Worm (Caenorhabditis elegans) whole organism, L1 larva: ENCODE measurements around the gene F19F10.14.

Experiments used
- elt-2 ChIP-seq: sonication (generic microtip); optimal IDR thresholded peaks from 2 replicates; lab custom pipeline; 2016; ENCODE audit warnings: missing genetic modification characterization, mild to moderate bottlenecking, inconsistent platforms, missing compliant biosample characterization, missing genetic modification reagents
- elt-3 ChIP-seq, 6 experiments: fragments of 150-350 bp in 1 of 6; sonication (generic microtip); optimal IDR thresholded peaks; 2 replicates each; lab custom pipeline; 2017 to 2018; ENCODE audit warnings: missing biosample characterization in 6 of 6, missing genetic modification characterization in 6 of 6, inconsistent platforms in 1 of 6
- fos-1 ChIP-seq: fragments of 150-350 bp; optimal IDR thresholded peaks from 2 replicates; lab custom pipeline; 2014; ENCODE audit warnings: missing biosample characterization, missing genetic modification characterization
- jun-1 ChIP-seq: fragments of 150-350 bp; optimal IDR thresholded peaks from 2 replicates; lab custom pipeline; 2014; ENCODE audit warnings: missing biosample characterization, missing genetic modification reagents, missing genetic modification characterization
- lin-14 ChIP-seq: fragments of 200-800 bp; sonication (Bioruptor generic); optimal IDR thresholded peaks from 2 replicates; lab custom pipeline; 2018; ENCODE audit warnings: mild to moderate bottlenecking, missing genetic modification characterization, moderate library complexity, missing compliant biosample characterization
- lir-3 ChIP-seq: sonication (generic microtip); optimal IDR thresholded peaks from 2 replicates; lab custom pipeline; 2016; ENCODE audit warnings: mild to moderate bottlenecking, missing genetic modification characterization, moderate library complexity, missing compliant biosample characterization; ENCODE audit not compliant: poor library complexity
- mef-2 ChIP-seq: fragments of 150-350 bp; optimal IDR thresholded peaks from 2 replicates; lab custom pipeline; 2014; ENCODE audit warnings: missing biosample characterization, missing genetic modification characterization
- nhr-12 ChIP-seq: sonication (generic microtip); optimal IDR thresholded peaks from 2 replicates; lab custom pipeline; 2017; ENCODE audit warnings: missing biosample characterization, missing genetic modification characterization
- nhr-76 ChIP-seq: sonication (generic microtip); optimal IDR thresholded peaks from 2 replicates; lab custom pipeline; 2017; ENCODE audit warnings: missing biosample characterization, missing genetic modification characterization
- nhr-77 ChIP-seq: fragments of 150-350 bp; optimal IDR thresholded peaks from 2 replicates; lab custom pipeline; 2014; ENCODE audit warnings: missing biosample characterization, missing genetic modification characterization
- skn-1 ChIP-seq: fragments of 150-350 bp; optimal IDR thresholded peaks from 2 replicates; lab custom pipeline; 2014; ENCODE audit warnings: missing biosample characterization, missing genetic modification characterization
- snpc-4 ChIP-seq: fragments of 150-350 bp; optimal IDR thresholded peaks from 2 replicates; lab custom pipeline; 2014; ENCODE audit warnings: missing biosample characterization, missing genetic modification characterization
- unc-130 ChIP-seq: fragments of 150-350 bp; optimal IDR thresholded peaks from 2 replicates; lab custom pipeline; 2017; ENCODE audit warnings: missing biosample characterization, missing genetic modification characterization, inconsistent platforms
- ztf-11 ChIP-seq, 2 experiments: sonication (generic microtip); optimal IDR thresholded peaks; 2 replicates each; lab custom pipeline; 2016 to 2017; ENCODE audit warnings: missing genetic modification characterization in 2 of 2, missing biosample characterization in 1 of 2, missing compliant biosample characterization in 1 of 2

DNA sequence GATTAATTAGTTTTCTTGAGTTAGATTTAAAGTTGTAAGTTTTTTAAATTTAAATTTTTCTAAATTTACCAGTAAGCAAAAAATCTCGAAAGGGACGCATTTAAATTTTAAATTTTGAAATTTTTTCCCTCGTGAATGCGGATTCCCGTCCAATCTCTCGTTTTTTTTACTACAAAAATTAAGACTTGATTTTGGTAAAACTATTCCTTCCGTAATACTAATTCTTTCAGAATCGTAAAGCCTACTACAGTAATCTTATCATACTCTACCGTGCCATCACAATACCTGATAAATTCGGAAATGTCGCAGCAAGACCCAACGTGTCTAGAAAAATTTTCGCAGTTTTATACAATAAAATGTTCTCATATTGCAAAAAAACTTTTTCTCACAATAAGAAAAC is 25.7 kb downstream of the F19F10.14 start, which contains the start of the genes C54F6.19 and nhx-3:
- TF ChIP-seq ztf-11 (tag; optimal IDR thresholded peaks at IDR 0.05; lab: Kevin White, UChicago), result no peak
- TF ChIP-seq lir-3 (tag; lab: Kevin White, UChicago), result no peak
- TF ChIP-seq snpc-4, result no peak
- TF ChIP-seq mef-2 (tag; lab: Kevin White, UChicago), result no peak
- no peak for TF ChIP-seq skn-1 (tag; lab: Kevin White, UChicago)
- TF ChIP-seq elt-2, result no peak
- TF ChIP-seq unc-130 (tag; lab: Kevin White, UChicago), result no peak
- TF ChIP-seq nhr-12 (tag; lab: Kevin White, UChicago), result no peak
- TF ChIP-seq jun-1, result no peak
- no peak for TF ChIP-seq nhr-77 (tag; lab: Kevin White, UChicago)
- TF ChIP-seq fos-1 (tag; lab: Kevin White, UChicago), result no peak
- no peak for TF ChIP-seq nhr-76 (tag; lab: Kevin White, UChicago)
- TF ChIP-seq lin-14, result no peak
- no peak for TF ChIP-seq elt-3 (tag; optimal IDR thresholded peaks at IDR 0.05; lab: Kevin White, UChicago)
